Worm (Caenorhabditis elegans) whole organism, L2 larva: ENCODE results near the gene B0454.8.
A peak's percentile ranks its signal among the peaks of the same experiment; 100 is the strongest.

Experiments
- C34F6.9 ChIP-seq: fragments of 150-350 bp; optimal IDR thresholded peaks from 2 replicates; lab custom pipeline; 2014; ENCODE audit warnings: missing biosample characterization, missing genetic modification characterization
- F13H6.1 ChIP-seq: sonication (generic microtip); optimal IDR thresholded peaks from 2 replicates; lab custom pipeline; 2016; ENCODE audit warnings: missing genetic modification characterization, missing compliant biosample characterization
- Y55F3AM.14 ChIP-seq: fragments of 200-800 bp; sonication (Bioruptor generic); optimal IDR thresholded peaks from 2 replicates; lab custom pipeline; 2018; ENCODE audit warnings: mild to moderate bottlenecking, missing genetic modification characterization, missing compliant biosample characterization
- aly-2 ChIP-seq: fragments of 150-350 bp; optimal IDR thresholded peaks from 2 replicates; lab custom pipeline; 2014; ENCODE audit warnings: missing biosample characterization, missing genetic modification characterization
- ama-1 ChIP-seq: fragments of 150-350 bp; optimal IDR thresholded peaks from 2 replicates; lab custom pipeline; 2018; ENCODE audit warnings: inconsistent platforms
- crh-2 ChIP-seq: sonication (generic microtip); optimal IDR thresholded peaks from 2 replicates; lab custom pipeline; 2017; ENCODE audit warnings: missing biosample characterization, missing genetic modification characterization
- dmd-4 ChIP-seq: sonication (generic microtip); optimal IDR thresholded peaks from 2 replicates; lab custom pipeline; 2017; ENCODE audit warnings: missing biosample characterization, missing genetic modification characterization
- egl-27 ChIP-seq: sonication (generic microtip); optimal IDR thresholded peaks from 3 replicates; lab custom pipeline; 2017; ENCODE audit warnings: missing biosample characterization, missing genetic modification reagents, missing genetic modification characterization
- elt-1 ChIP-seq: fragments of 150-350 bp; optimal IDR thresholded peaks from 2 replicates; lab custom pipeline; 2014; ENCODE audit warnings: missing biosample characterization, missing genetic modification characterization
- elt-3 ChIP-seq: sonication (generic microtip); optimal IDR thresholded peaks from 2 replicates; lab custom pipeline; 2017; ENCODE audit warnings: missing biosample characterization, missing genetic modification characterization
- fos-1 ChIP-seq: fragments of 150-350 bp; optimal IDR thresholded peaks from 2 replicates; lab custom pipeline; 2014; ENCODE audit warnings: missing biosample characterization, missing genetic modification characterization
- gmeb-1 ChIP-seq: fragments of 150-350 bp; optimal IDR thresholded peaks from 2 replicates; lab custom pipeline; 2014; ENCODE audit warnings: missing biosample characterization, missing genetic modification characterization
- lin-11 ChIP-seq: fragments of 150-350 bp; sonication (generic microtip); optimal IDR thresholded peaks from 2 replicates; lab custom pipeline; 2014; ENCODE audit warnings: missing biosample characterization, missing genetic modification characterization, inconsistent platforms, mixed read lengths
- lin-39 ChIP-seq: fragments of 150-350 bp; optimal IDR thresholded peaks from 2 replicates; lab custom pipeline; 2014; ENCODE audit warnings: missing biosample characterization, missing genetic modification reagents, missing genetic modification characterization
- mab-5 ChIP-seq: fragments of 150-350 bp; optimal IDR thresholded peaks from 2 replicates; lab custom pipeline; 2014; ENCODE audit warnings: missing biosample characterization, missing genetic modification characterization
- mdl-1 ChIP-seq, 2 experiments: fragments of 150-350 bp in 1 of 2; sonication (generic microtip) in 1 of 2; optimal IDR thresholded peaks; 2 replicates each; lab custom pipeline; 2017; ENCODE audit warnings: missing biosample characterization in 2 of 2, missing genetic modification characterization in 2 of 2
- nhr-11 ChIP-seq: fragments of 150-350 bp; optimal IDR thresholded peaks from 2 replicates; lab custom pipeline; 2014; ENCODE audit warnings: missing biosample characterization, missing genetic modification characterization
- nhr-12 ChIP-seq: fragments of 150-350 bp; optimal IDR thresholded peaks from 2 replicates; lab custom pipeline; 2014; ENCODE audit warnings: missing biosample characterization, missing genetic modification characterization
- nhr-129 ChIP-seq: fragments of 150-350 bp; optimal IDR thresholded peaks from 2 replicates; lab custom pipeline; 2014; ENCODE audit warnings: missing biosample characterization, missing genetic modification characterization
- nhr-21 ChIP-seq: fragments of 150-350 bp; optimal IDR thresholded peaks from 2 replicates; lab custom pipeline; 2014; ENCODE audit warnings: missing biosample characterization, missing genetic modification characterization
- nhr-23 ChIP-seq: fragments of 150-350 bp; optimal IDR thresholded peaks from 2 replicates; lab custom pipeline; 2014; ENCODE audit warnings: missing biosample characterization, missing genetic modification reagents, missing genetic modification characterization
- nhr-237 ChIP-seq: fragments of 150-350 bp; optimal IDR thresholded peaks from 2 replicates; lab custom pipeline; 2014; ENCODE audit warnings: missing biosample characterization, missing genetic modification characterization
- nhr-25 ChIP-seq: fragments of 150-350 bp; sonication (generic microtip); optimal IDR thresholded peaks from 3 replicates; lab custom pipeline; 2014; ENCODE audit warnings: missing biosample characterization, missing genetic modification characterization
- nhr-6 ChIP-seq: fragments of 150-350 bp; optimal IDR thresholded peaks from 2 replicates; lab custom pipeline; 2014; ENCODE audit warnings: missing biosample characterization, missing genetic modification characterization
- sem-4 ChIP-seq: fragments of 150-350 bp; optimal IDR thresholded peaks from 2 replicates; lab custom pipeline; 2014; ENCODE audit warnings: missing biosample characterization, missing genetic modification reagents, missing genetic modification characterization
- skn-1 ChIP-seq: sonication (generic microtip); optimal IDR thresholded peaks from 2 replicates; lab custom pipeline; 2017; ENCODE audit warnings: missing biosample characterization, missing genetic modification characterization
- sma-3 ChIP-seq: sonication (generic microtip); optimal IDR thresholded peaks from 2 replicates; lab custom pipeline; 2016; ENCODE audit warnings: missing genetic modification reagents, missing genetic modification characterization, missing compliant biosample characterization
- sma-9 ChIP-seq, 2 experiments: fragments of 150-350 bp in 1 of 2; sonication (generic microtip) in 1 of 2; optimal IDR thresholded peaks; 2 replicates each; lab custom pipeline; 2014 to 2016; ENCODE audit warnings: missing genetic modification characterization in 2 of 2, mild to moderate bottlenecking in 1 of 2, missing biosample characterization in 1 of 2, missing compliant biosample characterization in 1 of 2, missing genetic modification reagents in 1 of 2, moderate library complexity in 1 of 2
- snpc-4 ChIP-seq: fragments of 150-350 bp; optimal IDR thresholded peaks from 2 replicates; lab custom pipeline; 2014; ENCODE audit warnings: missing biosample characterization, missing genetic modification characterization
- unc-39 ChIP-seq: fragments of 150-350 bp; optimal IDR thresholded peaks from 2 replicates; lab custom pipeline; 2014; ENCODE audit warnings: missing biosample characterization, missing genetic modification characterization
- unc-55 ChIP-seq: fragments of 150-350 bp; sonication (generic microtip); optimal IDR thresholded peaks from 3 replicates; lab custom pipeline; 2014; ENCODE audit warnings: missing biosample characterization, missing genetic modification reagents, missing genetic modification characterization
- unc-62 ChIP-seq: fragments of 150-350 bp; optimal IDR thresholded peaks from 2 replicates; lab custom pipeline; 2014; ENCODE audit warnings: missing biosample characterization, missing genetic modification reagents, missing genetic modification characterization
- zag-1 ChIP-seq: fragments of 150-350 bp; optimal IDR thresholded peaks from 2 replicates; lab custom pipeline; 2014; ENCODE audit warnings: missing biosample characterization, missing genetic modification characterization
- ztf-11 ChIP-seq: sonication (generic microtip); optimal IDR thresholded peaks from 2 replicates; lab custom pipeline; 2017; ENCODE audit warnings: missing biosample characterization, missing genetic modification characterization
- ztf-4 ChIP-seq: fragments of 150-350 bp; optimal IDR thresholded peaks from 2 replicates; lab custom pipeline; 2014; ENCODE audit warnings: missing biosample characterization, missing genetic modification characterization

B0454.8 gene

ce11 chrII:3076915-3077314, 33.7 kb upstream of the B0454.8 start, which contains the start of gene Y25C1A.8 (continued):
- TF ChIP-seq crh-2 (tag; lab: Kevin White, UChicago) (peak; percentile 100), unc-55 (GFP tag; lab: Kevin White, UChicago) (peak; percentile 97), mab-5 (peak; percentile 93), sma-9 (GFP tag; optimal IDR thresholded peaks at IDR 0.05; lab: Kevin White, UChicago) (no peak), sma-9 (tag; optimal IDR thresholded peaks at IDR 0.05; lab: Kevin White, UChicago) (no peak), unc-39 (tag; lab: Kevin White, UChicago) (no peak), ama-1 (peak; percentile 59), nhr-237 (tag; lab: Kevin White, UChicago) (peak; percentile 18), elt-1 (tag; lab: Kevin White, UChicago) (no peak), lin-11 (tag; lab: Kevin White, UChicago) (peak; percentile 80), F13H6.1 (tag; lab: Kevin White, UChicago) (peak; percentile 90), unc-62 (GFP tag; lab: Kevin White, UChicago) (peak; percentile 41), skn-1 (tag; lab: Kevin White, UChicago) (no peak), snpc-4 (tag; lab: Kevin White, UChicago) (peak; percentile 58), lin-39 (tag; lab: Kevin White, UChicago) (no peak), Y55F3AM.14 (GFP tag; lab: Kevin White, UChicago) (peak; percentile 58), nhr-21 (tag; lab: Kevin White, UChicago) (peak; percentile 83), dmd-4 (tag; lab: Kevin White, UChicago) (peak; percentile 49), ztf-11 (tag; lab: Kevin White, UChicago) (no peak)

DNA sequence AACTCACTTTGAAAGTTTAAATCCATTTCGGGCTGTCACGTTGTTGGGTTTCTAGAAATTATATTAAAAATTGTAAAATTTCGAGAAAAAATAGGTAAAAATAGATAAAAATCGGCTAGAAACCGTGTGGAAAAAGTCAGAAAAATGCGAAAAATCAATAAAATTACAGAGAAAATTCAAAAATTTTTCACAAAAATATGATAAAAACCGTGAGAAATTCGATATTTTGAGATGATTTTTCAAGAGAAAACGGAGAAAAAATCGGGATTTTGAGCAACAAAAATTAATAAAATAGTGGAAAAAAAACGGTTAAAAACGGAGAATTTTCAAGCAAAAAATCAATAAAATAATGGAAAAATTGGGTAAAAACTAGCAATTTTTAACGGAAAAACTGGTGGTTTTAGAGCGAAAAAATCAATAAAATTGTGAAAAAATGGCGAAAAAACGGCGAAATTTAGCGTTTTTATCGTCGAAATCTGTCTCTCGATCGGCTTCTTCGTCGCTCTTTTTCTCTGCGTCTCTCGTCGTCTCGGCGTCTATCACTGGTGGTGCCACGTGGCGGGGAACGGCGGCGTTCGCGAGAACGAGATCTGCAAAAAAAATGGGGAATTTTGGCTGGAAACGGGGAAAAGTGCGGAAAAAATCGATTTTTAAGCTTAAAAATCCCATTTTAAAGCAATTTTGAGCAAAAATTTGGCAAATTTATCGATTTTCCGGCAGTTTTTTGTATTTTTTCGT, 27.9 kb upstream of the B0454.8 start, which contains the start of gene Y25C1A.7:
TSS of gene Y25C1A.7 (minus strand) at position 51 of the 738 bp plus-strand sequence.
- TF ChIP-seq nhr-23 (tag; lab: Kevin White, UChicago) (no peak), crh-2 (tag; lab: Kevin White, UChicago) (peak; percentile 60)
- TF ChIP-seq, all 48 proteins: peak for 1

DNA sequence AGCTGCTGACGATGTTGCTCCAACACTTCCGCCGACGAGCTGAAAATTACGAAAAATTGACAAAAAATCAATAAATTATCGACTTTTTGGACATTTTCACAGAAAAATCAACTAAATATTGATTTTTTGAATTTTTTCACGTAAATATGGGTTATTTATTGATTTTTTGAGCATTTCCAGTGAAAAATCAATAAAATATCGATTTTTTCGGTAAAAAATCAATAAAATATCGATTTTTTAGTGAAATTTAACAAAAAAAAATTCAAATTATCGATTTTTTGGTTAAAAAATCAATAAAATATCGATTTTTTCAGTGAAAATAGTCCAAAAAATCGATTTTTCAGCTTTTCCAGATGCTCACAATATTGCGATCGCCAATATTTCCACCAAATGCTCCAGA, 26.9 kb upstream of the B0454.8 start:
- TF ChIP-seq sem-4 (no peak), elt-3 (tag; lab: Kevin White, UChicago) (no peak), sma-3 (GFP tag; lab: Kevin White, UChicago) (no peak), C34F6.9 (tag; lab: Kevin White, UChicago) (no peak)

ce11 chrII:3068646-3069045, 25.4 kb upstream of the B0454.8 start:
- TF ChIP-seq snpc-4 (tag; lab: Kevin White, UChicago) = no peak
- TF ChIP-seq nhr-25 = no peak
- TF ChIP-seq ztf-4 (tag; lab: Kevin White, UChicago) = no peak
- no peak for TF ChIP-seq unc-62 (GFP tag; lab: Kevin White, UChicago)
- TF ChIP-seq zag-1 = no peak
- TF ChIP-seq crh-2 (tag; lab: Kevin White, UChicago) = no peak
- no peak for TF ChIP-seq unc-55 (GFP tag; lab: Kevin White, UChicago)
- TF ChIP-seq sma-3 (GFP tag; lab: Kevin White, UChicago) = no peak
- TF ChIP-seq nhr-12 (tag; lab: Kevin White, UChicago) = no peak

ce11 chrII:3067896-3068295, 24.6 kb upstream of the B0454.8 start:
- TF ChIP-seq aly-2 (no peak), elt-1 (tag; lab: Kevin White, UChicago) (no peak), nhr-12 (tag; lab: Kevin White, UChicago) (no peak), ama-1 (no peak), dmd-4 (tag; lab: Kevin White, UChicago) (no peak), mdl-1 (tag; optimal IDR thresholded peaks at IDR 0.05; lab: Kevin White, UChicago) (no peak), F13H6.1 (tag; lab: Kevin White, UChicago) (no peak), zag-1 (no peak), nhr-6 (tag; lab: Kevin White, UChicago) (no peak), egl-27 (no peak), gmeb-1 (tag; lab: Kevin White, UChicago) (no peak), nhr-11 (tag; lab: Kevin White, UChicago) (no peak), mab-5 (no peak), fos-1 (tag; lab: Kevin White, UChicago) (no peak), nhr-129 (tag; lab: Kevin White, UChicago) (no peak), sma-3 (GFP tag; lab: Kevin White, UChicago) (no peak), Y55F3AM.14 (GFP tag; lab: Kevin White, UChicago) (no peak)
- TF ChIP-seq, all 48 proteins: peak for 0
